Worm (Caenorhabditis elegans) whole organism, early embryonic: Measurements from ENCODE around the gene F11C1.1.

ENCODE experiments used
- B0310.2 ChIP-seq: sonication (generic microtip); optimal IDR thresholded peaks from 2 replicates; lab custom pipeline; 2016; ENCODE audit warnings: mild to moderate bottlenecking, missing genetic modification characterization, missing compliant biosample characterization
- F13C5.2 ChIP-seq: sonication (generic microtip); optimal IDR thresholded peaks from 2 replicates; lab custom pipeline; 2017; ENCODE audit warnings: mild to moderate bottlenecking, missing genetic modification characterization, inconsistent platforms, missing compliant biosample characterization
- aly-1 ChIP-seq: sonication (generic microtip); optimal IDR thresholded peaks from 2 replicates; lab custom pipeline; 2016; ENCODE audit warnings: missing genetic modification characterization, missing compliant biosample characterization
- ama-1 ChIP-seq: fragments of 150-350 bp; optimal IDR thresholded peaks from 2 replicates; lab custom pipeline; 2014
- ceh-13 ChIP-seq: fragments of 200-800 bp; sonication (Bioruptor generic); optimal IDR thresholded peaks from 2 replicates; lab custom pipeline; 2018; ENCODE audit warnings: mild to moderate bottlenecking, missing genetic modification characterization, missing compliant biosample characterization
- ceh-36 ChIP-seq: sonication (generic microtip); optimal IDR thresholded peaks from 2 replicates; lab custom pipeline; 2016; ENCODE audit warnings: missing genetic modification characterization, inconsistent platforms, missing compliant biosample characterization
- ets-7 ChIP-seq: sonication (generic microtip); optimal IDR thresholded peaks from 2 replicates; lab custom pipeline; 2016; ENCODE audit warnings: missing genotype, missing genetic modification characterization, missing compliant biosample characterization
- flt-1 ChIP-seq: fragments of 200-800 bp; sonication (Bioruptor generic); IDR thresholded peaks from 2 replicates; pipeline ENCODE4 v1.3.6; 2022; ENCODE audit warnings: missing genetic modification characterization, missing compliant biosample characterization
- hmbx-1 ChIP-seq: sonication (generic microtip); optimal IDR thresholded peaks from 2 replicates; lab custom pipeline; 2016; ENCODE audit warnings: mild to moderate bottlenecking, missing genetic modification characterization, missing compliant biosample characterization
- hmg-4 ChIP-seq: fragments of 200-800 bp; sonication (Bioruptor generic); optimal IDR thresholded peaks from 2 replicates; lab custom pipeline; 2018; ENCODE audit warnings: mild to moderate bottlenecking, missing genetic modification characterization, missing compliant biosample characterization
- hnd-1 ChIP-seq: sonication (generic microtip); optimal IDR thresholded peaks from 2 replicates; lab custom pipeline; 2016; ENCODE audit warnings: missing genetic modification characterization, missing compliant biosample characterization
- pes-1 ChIP-seq: fragments of 200-800 bp; sonication (Bioruptor generic); IDR thresholded peaks from 2 replicates; pipeline ENCODE4 v1.3.6; 2022; ENCODE audit warnings: missing genetic modification reagents, missing genetic modification characterization, missing compliant biosample characterization
- scrt-1 ChIP-seq: fragments of 200-800 bp; sonication (Bioruptor generic); IDR thresholded peaks from 2 replicates; pipeline ENCODE4 v1.3.6; 2022; ENCODE audit warnings: missing genetic modification characterization, missing compliant biosample characterization
- sea-1 ChIP-seq: fragments of 200-800 bp; sonication (Bioruptor generic); conservative IDR thresholded peaks from 2 replicates; pipeline ENCODE4 v1.3.6; 2022; ENCODE audit warnings: missing genetic modification characterization, missing compliant biosample characterization
- tbx-11 ChIP-seq: fragments of 200-800 bp; sonication (Bioruptor generic); IDR thresholded peaks from 2 replicates; pipeline ENCODE4 v1.3.6; 2022; ENCODE audit warnings: missing genetic modification characterization, missing compliant biosample characterization
- tbx-37 ChIP-seq: fragments of 200-800 bp; sonication (Bioruptor generic); conservative IDR thresholded peaks from 2 replicates; pipeline ENCODE4 v1.3.6; 2022; ENCODE audit warnings: missing genetic modification reagents, missing genetic modification characterization, missing compliant biosample characterization
- tra-4 ChIP-seq: sonication (generic microtip); optimal IDR thresholded peaks from 2 replicates; lab custom pipeline; 2017; ENCODE audit warnings: missing genetic modification characterization, missing compliant biosample characterization

The F11C1.1 gene

ce11 chrX:12989205-12989604 lies 1.2 kb downstream of the F11C1.1 start, which contains the start of gene F11C1.7:
Gene F11C1.7, plus strand, starts transcription at chrX:12989344.
- TF ChIP-seq tbx-11 (GFP tag; lab: Robert Waterston, UW) = no peak

ce11 chrX:12987119-12987518 lies 3.3 kb downstream of the F11C1.1 start, which contains the start of gene mff-1:
Gene mff-1, minus strand, starts transcription at chrX:12987219.
- no peak for TF ChIP-seq B0310.2 (tag; lab: Kevin White, UChicago)
- no peak for TF ChIP-seq aly-1 (tag; lab: Kevin White, UChicago)
- TF ChIP-seq F13C5.2 (tag; lab: Kevin White, UChicago) = no peak
- TF ChIP-seq ets-7 = no peak
- no peak for TF ChIP-seq scrt-1 (GFP tag; lab: Robert Waterston, UW)
- no peak for TF ChIP-seq tra-4 (tag; lab: Kevin White, UChicago)
- no peak for TF ChIP-seq ceh-36 (tag; lab: Kevin White, UChicago)
- TF ChIP-seq hmg-4 (GFP tag; lab: Kevin White, UChicago) = no peak
- no peak for TF ChIP-seq hnd-1 (tag; lab: Kevin White, UChicago)
- no peak for TF ChIP-seq flt-1 (GFP tag; lab: Robert Waterston, UW)
- no peak for TF ChIP-seq tbx-11 (GFP tag; lab: Robert Waterston, UW)
- TF ChIP-seq sea-1 (GFP tag; lab: Robert Waterston, UW) = no peak
- TF ChIP-seq pes-1 (GFP tag; lab: Robert Waterston, UW) = no peak
- TF ChIP-seq tbx-37 (GFP tag; lab: Robert Waterston, UW) = no peak
- no peak for TF ChIP-seq ceh-13

- TF ChIP-seq hnd-1 (tag; lab: Kevin White, UChicago) (no peak), F13C5.2 (tag; lab: Kevin White, UChicago) (no peak), ceh-13 (no peak), aly-1 (tag; lab: Kevin White, UChicago) (no peak)
Observed at ce11 chrX:12982725-12983124, 7.7 kb downstream of the F11C1.1 start.

- no peak for TF ChIP-seq aly-1 (tag; lab: Kevin White, UChicago)
- no peak for TF ChIP-seq hmg-4 (GFP tag; lab: Kevin White, UChicago)
Observed at ce11 chrX:12981393-12981792, 9.0 kb downstream of the F11C1.1 start, which contains the start of gene scav-4. Gene scav-4, plus strand, starts transcription at chrX:12981775.

- TF ChIP-seq pes-1 (GFP tag; lab: Robert Waterston, UW) (no peak), B0310.2 (tag; lab: Kevin White, UChicago) (no peak), ets-7 (no peak), ama-1 (lab: Kevin White, UChicago) (no peak), tbx-11 (GFP tag; lab: Robert Waterston, UW) (no peak), tbx-37 (GFP tag; lab: Robert Waterston, UW) (no peak), hmg-4 (GFP tag; lab: Kevin White, UChicago) (no peak), ceh-13 (no peak), tra-4 (tag; lab: Kevin White, UChicago) (no peak)
Observed at ce11 chrX:12979747-12980146, 10.6 kb downstream of the F11C1.1 start.

- no peak for TF ChIP-seq hmg-4 (GFP tag; lab: Kevin White, UChicago)
- TF ChIP-seq pes-1 (GFP tag; lab: Robert Waterston, UW) = no peak
- no peak for TF ChIP-seq ceh-36 (tag; lab: Kevin White, UChicago)
- no peak for TF ChIP-seq aly-1 (tag; lab: Kevin White, UChicago)
- TF ChIP-seq tra-4 (tag; lab: Kevin White, UChicago) = no peak
- no peak for TF ChIP-seq ets-7
- TF ChIP-seq scrt-1 (GFP tag; lab: Robert Waterston, UW) = no peak
- TF ChIP-seq tbx-37 (GFP tag; lab: Robert Waterston, UW) = no peak
- TF ChIP-seq B0310.2 (tag; lab: Kevin White, UChicago) = no peak
Observed at ce11 chrX:12978569-12978968, 11.8 kb downstream of the F11C1.1 start.

- TF ChIP-seq tbx-11 (GFP tag; lab: Robert Waterston, UW) (no peak), ceh-36 (tag; lab: Kevin White, UChicago) (no peak), flt-1 (GFP tag; lab: Robert Waterston, UW) (no peak), tra-4 (tag; lab: Kevin White, UChicago) (no peak), sea-1 (GFP tag; lab: Robert Waterston, UW) (no peak)
Observed at ce11 chrX:12977451-12977850, 12.9 kb downstream of the F11C1.1 start, which contains the start of gene F11C1.9. Gene F11C1.9, minus strand, starts transcription at chrX:12977551.

ce11 chrX:12976774-12977173 lies 13.6 kb downstream of the F11C1.1 start, which contains the start of the genes F11C1.4 and F11C1.10:
Gene F11C1.4, plus strand, starts transcription at chrX:12977074.
Gene F11C1.10, plus strand, starts transcription at chrX:12977082.
- no peak for TF ChIP-seq tbx-11 (GFP tag; lab: Robert Waterston, UW)
- TF ChIP-seq tbx-37 (GFP tag; lab: Robert Waterston, UW) = no peak
- TF ChIP-seq aly-1 (tag; lab: Kevin White, UChicago) = no peak
- TF ChIP-seq F13C5.2 (tag; lab: Kevin White, UChicago) = no peak
- no peak for TF ChIP-seq ceh-13
- no peak for TF ChIP-seq hmbx-1
- TF ChIP-seq sea-1 (GFP tag; lab: Robert Waterston, UW) = no peak
- TF ChIP-seq hmg-4 (GFP tag; lab: Kevin White, UChicago) = no peak
- TF ChIP-seq B0310.2 (tag; lab: Kevin White, UChicago) = no peak
- no peak for TF ChIP-seq scrt-1 (GFP tag; lab: Robert Waterston, UW)
- no peak for TF ChIP-seq tra-4 (tag; lab: Kevin White, UChicago)
- no peak for TF ChIP-seq ceh-36 (tag; lab: Kevin White, UChicago)
- TF ChIP-seq flt-1 (GFP tag; lab: Robert Waterston, UW) = no peak
- TF ChIP-seq ets-7 = no peak
- no peak for TF ChIP-seq ama-1 (lab: Kevin White, UChicago)
- TF ChIP-seq hnd-1 (tag; lab: Kevin White, UChicago) = no peak
- no peak for TF ChIP-seq pes-1 (GFP tag; lab: Robert Waterston, UW)
